Fruit fly (Drosophila melanogaster): ENCODE results near the gene MESR6.

The MESR6 gene

dm6 chr3L:19087369-19088275 lies 4.8 kb upstream of the MESR6 start:
- TF ChIP-seq CG9705 (GFP tag; optimal IDR thresholded peaks at IDR 0.05), result no peak
- TF ChIP-seq tai (GFP tag; optimal IDR thresholded peaks at IDR 0.05), result no peak
- TF ChIP-seq OdsH (GFP tag; optimal IDR thresholded peaks at IDR 0.05), result no peak
- TF ChIP-seq HLH106 (tag; optimal IDR thresholded peaks at IDR 0.05), result peak; percentile 10
- peak; percentile 35 for TF ChIP-seq psq (GFP tag; optimal IDR thresholded peaks at IDR 0.05)
- TF ChIP-seq CG32264 (GFP tag; optimal IDR thresholded peaks at IDR 0.05), result no peak
- no peak for TF ChIP-seq fru (GFP tag; optimal IDR thresholded peaks at IDR 0.05)
- TF ChIP-seq Hnf4 (GFP tag; optimal IDR thresholded peaks at IDR 0.05), result no peak
- TF ChIP-seq Hr83 (GFP tag; optimal IDR thresholded peaks at IDR 0.05; ENCODE audit: poor library complexity, severe bottlenecking), result no peak
- TF ChIP-seq Abd-B (GFP tag; optimal IDR thresholded peaks at IDR 0.05), result no peak
- no peak for TF ChIP-seq brk (GFP tag; optimal IDR thresholded peaks at IDR 0.05)
- peak; percentile 28 for TF ChIP-seq Sp1 (GFP tag; optimal IDR thresholded peaks at IDR 0.05)
- no peak for TF ChIP-seq woc (GFP tag; optimal IDR thresholded peaks at IDR 0.05)
- TF ChIP-seq Vsx2 (GFP tag; optimal IDR thresholded peaks at IDR 0.05; ENCODE audit: partially characterized antibody), result no peak
- TF ChIP-seq N (GFP tag; optimal IDR thresholded peaks at IDR 0.05), result no peak
- no peak for TF ChIP-seq Hr78 (GFP tag; optimal IDR thresholded peaks at IDR 0.05)
- TF ChIP-seq jim (GFP tag; optimal IDR thresholded peaks at IDR 0.05), result no peak
- peak in 1 of 2 experiments; percentile 24 for TF ChIP-seq foxo (GFP tag; optimal IDR thresholded peaks at IDR 0.05)
- no peak for TF ChIP-seq Dif (GFP tag; optimal IDR thresholded peaks at IDR 0.05; ENCODE audit: partially characterized antibody)
- TF ChIP-seq sv (GFP tag; optimal IDR thresholded peaks at IDR 0.05), result no peak
- TF ChIP-seq pan (optimal IDR thresholded peaks at IDR 0.05), result no peak
- no peak for TF ChIP-seq br (GFP tag; optimal IDR thresholded peaks at IDR 0.05)
- TF ChIP-seq Mio (GFP tag; optimal IDR thresholded peaks at IDR 0.05), result no peak

dm6 chr3L:19089120-19089519 lies 3.4 kb upstream of the MESR6 start:
- TF ChIP-seq N (GFP tag; optimal IDR thresholded peaks at IDR 0.05) (no peak), pan (optimal IDR thresholded peaks at IDR 0.05) (no peak), dsf (GFP tag; optimal IDR thresholded peaks at IDR 0.05; ENCODE audit: borderline replicate concordance) (no peak), CG9705 (GFP tag; optimal IDR thresholded peaks at IDR 0.05) (no peak), h (GFP tag; optimal IDR thresholded peaks at IDR 0.05) (no peak), woc (GFP tag; optimal IDR thresholded peaks at IDR 0.05) (no peak), GATAd (GFP tag; optimal IDR thresholded peaks at IDR 0.05) (no peak), Mio (GFP tag; optimal IDR thresholded peaks at IDR 0.05) (no peak), dmrt93B (GFP tag; optimal IDR thresholded peaks at IDR 0.05) (no peak)

dm6 chr3L:19091423-19092124 lies 896 bp upstream of the MESR6 start:
- TF ChIP-seq Dif (GFP tag; optimal IDR thresholded peaks at IDR 0.05; ENCODE audit: partially characterized antibody), result peak; percentile 7
- TF ChIP-seq Sp1 (GFP tag; optimal IDR thresholded peaks at IDR 0.05), result no peak
- peak; percentile 61 for TF ChIP-seq Dfd (GFP tag; optimal IDR thresholded peaks at IDR 0.05)
- TF ChIP-seq sage (GFP tag; optimal IDR thresholded peaks at IDR 0.05), result peak; percentile 24
- TF ChIP-seq Hr83 (GFP tag; optimal IDR thresholded peaks at IDR 0.05; ENCODE audit: poor library complexity, severe bottlenecking), result no peak
- no peak for TF ChIP-seq h (GFP tag; optimal IDR thresholded peaks at IDR 0.05)

- TF ChIP-seq dmrt93B (GFP tag; optimal IDR thresholded peaks at IDR 0.05) (no peak), rgr (GFP tag; optimal IDR thresholded peaks at IDR 0.05) (no peak), usp (GFP tag; optimal IDR thresholded peaks at IDR 0.05) (no peak), tai (GFP tag; optimal IDR thresholded peaks at IDR 0.05) (no peak), Rel (GFP tag; optimal IDR thresholded peaks at IDR 0.05) (no peak), Rel (tag; optimal IDR thresholded peaks at IDR 0.05) (no peak), psq (GFP tag; optimal IDR thresholded peaks at IDR 0.05) (no peak), Dif (GFP tag; optimal IDR thresholded peaks at IDR 0.05; ENCODE audit: partially characterized antibody) (no peak), Mio (GFP tag; optimal IDR thresholded peaks at IDR 0.05) (no peak), woc (GFP tag; optimal IDR thresholded peaks at IDR 0.05) (peak; percentile 34), dsf (GFP tag; optimal IDR thresholded peaks at IDR 0.05; ENCODE audit: borderline replicate concordance) (no peak), h (GFP tag; optimal IDR thresholded peaks at IDR 0.05) (no peak), HLH106 (tag; optimal IDR thresholded peaks at IDR 0.05) (no peak), CG32264 (GFP tag; optimal IDR thresholded peaks at IDR 0.05) (no peak), dl (GFP tag; optimal IDR thresholded peaks at IDR 0.05; ENCODE audit: insufficient read depth in 1 of 2, partially characterized antibody in 2 of 2) (no peak), CG9705 (GFP tag; optimal IDR thresholded peaks at IDR 0.05) (peak; percentile 6), GATAd (GFP tag; optimal IDR thresholded peaks at IDR 0.05) (no peak), Sp1 (GFP tag; optimal IDR thresholded peaks at IDR 0.05) (peak; percentile 21), Myc (optimal IDR thresholded peaks at IDR 0.05) (peak; percentile 72), OdsH (GFP tag; optimal IDR thresholded peaks at IDR 0.05) (no peak), sage (GFP tag; optimal IDR thresholded peaks at IDR 0.05) (peak; percentile 47), CrebA (GFP tag; optimal IDR thresholded peaks at IDR 0.05; ENCODE audit: borderline replicate concordance) (no peak), N (GFP tag; optimal IDR thresholded peaks at IDR 0.05) (no peak), lola (GFP tag; optimal IDR thresholded peaks at IDR 0.05) (no peak)
Measured at dm6 chr3L:19096032-19096431, 3.6 kb downstream of the MESR6 start, which contains the start of gene CNPYb. TSS of gene CNPYb (minus strand) at chr3L:19096217.
